Worm (Caenorhabditis elegans): ENCODE measurements around the gene mtm-5.

ce11 chrX:5202399-5202798, 40.8 kb downstream of the mtm-5 start:
- TF ChIP-seq ztf-11 (tag; optimal IDR thresholded peaks at IDR 0.05) (no peak), lsy-2 (tag; optimal IDR thresholded peaks at IDR 0.05) (no peak), pha-4 (tag; optimal IDR thresholded peaks at IDR 0.05) (no peak), zip-8 (tag; optimal IDR thresholded peaks at IDR 0.05) (no peak), mep-1 (tag; optimal IDR thresholded peaks at IDR 0.05) (no peak), nhr-12 (tag; optimal IDR thresholded peaks at IDR 0.05) (no peak), nhr-237 (tag; optimal IDR thresholded peaks at IDR 0.05) (no peak), unc-39 (tag; optimal IDR thresholded peaks at IDR 0.05) (no peak), elt-1 (tag; optimal IDR thresholded peaks at IDR 0.05; ENCODE audit: borderline replicate concordance, insufficient read depth) (no peak), snpc-4 (tag; optimal IDR thresholded peaks at IDR 0.05) (no peak), nhr-76 (tag; optimal IDR thresholded peaks at IDR 0.05) (no peak)

Data from whole organism, mixed stage, embryonic.